Fruit fly (Drosophila melanogaster) whole organism, pupa: Measurements from ENCODE around the gene Pkd2.
A peak's percentile ranks its signal among the peaks of the same experiment; 100 is the strongest.

Source experiments
- CG10348 ChIP-seq: fragments of 200-800 bp; sonication (Bioruptor generic); IDR thresholded peaks from 2 replicates; pipeline ENCODE4 v1.3.6; 2022; ENCODE audit warnings: missing biosample characterization, missing genetic modification characterization
- CG12605 ChIP-seq: fragments of 200-800 bp; sonication (Bioruptor generic); IDR thresholded peaks from 2 replicates; pipeline ENCODE4 v1.3.6; 2022; ENCODE audit warnings: missing biosample characterization, missing genetic modification characterization
- CG13204 ChIP-seq: fragments of 200-800 bp; sonication (Bioruptor generic); optimal IDR thresholded peaks from 2 replicates; lab custom pipeline; 2018; ENCODE audit warnings: missing biosample characterization, mild to moderate bottlenecking, missing genetic modification characterization, moderate library complexity
- CG14655 ChIP-seq: fragments of 200-800 bp; sonication (Bioruptor generic); optimal IDR thresholded peaks from 3 replicates; lab custom pipeline; 2017; ENCODE audit warnings: mild to moderate bottlenecking, missing biosample characterization, missing genetic modification reagents, missing genetic modification characterization
- CG15710 ChIP-seq: fragments of 200-800 bp; sonication (Bioruptor generic); optimal IDR thresholded peaks from 2 replicates; lab custom pipeline; 2018; ENCODE audit warnings: missing biosample characterization, mild to moderate bottlenecking, missing genetic modification characterization, moderate library complexity
- CG17806 ChIP-seq: fragments of 200-800 bp; sonication (Bioruptor generic); optimal IDR thresholded peaks from 2 replicates; lab custom pipeline; 2018; ENCODE audit warnings: missing biosample characterization, mild to moderate bottlenecking, missing genetic modification characterization, moderate library complexity
- CG32121 ChIP-seq: fragments of 200-800 bp; sonication (Bioruptor generic); IDR thresholded peaks from 2 replicates; pipeline ENCODE4 v1.3.6; 2022; ENCODE audit warnings: missing biosample characterization, missing genetic modification characterization
- CG34367 ChIP-seq: fragments of 200-800 bp; sonication (Bioruptor generic); optimal IDR thresholded peaks from 2 replicates; lab custom pipeline; 2018; ENCODE audit warnings: missing biosample characterization, mild to moderate bottlenecking, missing genetic modification characterization
- CG4496 ChIP-seq: fragments of 200-800 bp; sonication (Bioruptor generic); IDR thresholded peaks from 3 replicates; pipeline ENCODE4 v1.3.6; 2022; ENCODE audit warnings: missing biosample characterization, missing genetic modification characterization
- CG8159 ChIP-seq: fragments of 200-800 bp; sonication (Bioruptor generic); optimal IDR thresholded peaks from 3 replicates; lab custom pipeline; 2018; ENCODE audit warnings: missing biosample characterization, mild to moderate bottlenecking, missing genetic modification characterization, moderate library complexity
- CG8301 ChIP-seq: fragments of 200-800 bp; sonication (Bioruptor generic); optimal IDR thresholded peaks from 2 replicates; lab custom pipeline; 2018; ENCODE audit warnings: missing biosample characterization, mild to moderate bottlenecking, missing genetic modification characterization
- CG9948 ChIP-seq: fragments of 200-800 bp; sonication (Bioruptor generic); optimal IDR thresholded peaks from 2 replicates; lab custom pipeline; 2018; ENCODE audit warnings: missing biosample characterization, mild to moderate bottlenecking, missing genetic modification characterization, moderate library complexity
- D1 ChIP-seq: fragments of 200-800 bp; sonication (Bioruptor generic); optimal IDR thresholded peaks from 2 replicates; lab custom pipeline; 2018; ENCODE audit warnings: missing biosample characterization, mild to moderate bottlenecking, missing genetic modification characterization, moderate library complexity
- EcR ChIP-seq: fragments of 200-800 bp; sonication (Bioruptor generic); optimal IDR thresholded peaks from 3 replicates; lab custom pipeline; 2019; ENCODE audit warnings: missing biosample characterization, missing genetic modification characterization, mild to moderate bottlenecking, moderate library complexity, missing genetic modification reagents
- Ets98B ChIP-seq: fragments of 200-800 bp; sonication (Bioruptor generic); IDR thresholded peaks from 2 replicates; pipeline ENCODE4 v1.3.6; 2022; ENCODE audit warnings: missing biosample characterization, missing genetic modification characterization
- Pif1A ChIP-seq: fragments of 200-800 bp; sonication (Bioruptor generic); optimal IDR thresholded peaks from 3 replicates; lab custom pipeline; 2016; ENCODE audit warnings: missing biosample characterization, missing genetic modification characterization
- Pif1B ChIP-seq: fragments of 200-800 bp; sonication (Bioruptor generic); optimal IDR thresholded peaks from 3 replicates; lab custom pipeline; 2016; ENCODE audit warnings: missing biosample characterization, missing genetic modification characterization
- Snoo ChIP-seq: fragments of 200-800 bp; sonication (Bioruptor generic); optimal IDR thresholded peaks from 3 replicates; lab custom pipeline; 2017; ENCODE audit warnings: missing biosample characterization, mild to moderate bottlenecking, missing genetic modification characterization, inconsistent platforms
- fd96Ca ChIP-seq: fragments of 200-800 bp; sonication (Bioruptor generic); IDR thresholded peaks from 3 replicates; pipeline ENCODE4 v1.3.6; 2022; ENCODE audit warnings: missing biosample characterization, missing genetic modification characterization
- gl ChIP-seq: fragments of 200-800 bp; sonication (Bioruptor generic); optimal IDR thresholded peaks from 2 replicates; lab custom pipeline; 2018; ENCODE audit warnings: missing biosample characterization, mild to moderate bottlenecking, missing genetic modification characterization
- rn ChIP-seq: fragments of 200-800 bp; sonication (Bioruptor generic); IDR thresholded peaks from 2 replicates; pipeline ENCODE4 v1.3.6; 2022; ENCODE audit warnings: missing biosample characterization, missing genetic modification characterization

Pkd2 gene

DNA sequence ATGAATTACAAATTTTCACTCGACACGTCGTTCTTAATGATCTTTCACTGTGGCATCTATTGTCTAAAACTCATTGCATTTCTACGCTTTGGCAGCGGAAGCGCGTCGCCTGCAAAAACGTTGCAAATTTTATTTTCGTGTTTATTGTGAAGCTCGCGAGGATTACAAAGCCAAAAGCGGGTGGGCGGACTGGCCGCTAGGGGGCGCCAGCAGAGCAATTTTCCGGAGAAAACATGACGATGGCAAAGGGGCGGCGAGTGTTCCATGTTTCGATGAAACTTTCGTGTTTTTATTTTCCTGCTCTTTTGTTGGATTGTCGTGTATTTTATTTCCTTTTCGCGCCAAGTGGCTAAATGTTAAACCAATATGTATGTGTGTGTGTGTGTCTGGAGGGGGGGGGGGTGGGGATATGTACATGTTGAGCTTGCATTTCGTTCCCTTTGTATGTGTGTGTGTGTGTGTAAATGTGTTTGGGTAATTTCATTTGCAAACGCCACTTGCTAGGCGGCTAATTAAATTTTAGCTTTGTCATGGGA, 23.5 kb upstream of the Pkd2 start:
- TF ChIP-seq CG32121 (GFP tag; lab: Robert Waterston, UW) (no peak), CG14655 (no peak), fd96Ca (GFP tag; lab: Robert Waterston, UW) (no peak), Pif1B (GFP tag; lab: Kevin White, UChicago) (no peak), D1 (tag; lab: Kevin White, UChicago) (no peak), CG13204 (GFP tag; lab: Kevin White, UChicago) (no peak), Snoo (tag; lab: Kevin White, UChicago) (no peak), Pif1A (GFP tag; lab: Kevin White, UChicago) (no peak), Ets98B (GFP tag; lab: Robert Waterston, UW) (no peak), CG4496 (GFP tag; lab: Robert Waterston, UW) (no peak), EcR (no peak), CG15710 (tag; lab: Kevin White, UChicago) (no peak), CG34367 (no peak), CG8159 (tag; lab: Kevin White, UChicago) (no peak), gl (tag; lab: Kevin White, UChicago) (no peak), CG10348 (GFP tag; lab: Robert Waterston, UW) (no peak), CG9948 (tag; lab: Kevin White, UChicago) (no peak)

DNA sequence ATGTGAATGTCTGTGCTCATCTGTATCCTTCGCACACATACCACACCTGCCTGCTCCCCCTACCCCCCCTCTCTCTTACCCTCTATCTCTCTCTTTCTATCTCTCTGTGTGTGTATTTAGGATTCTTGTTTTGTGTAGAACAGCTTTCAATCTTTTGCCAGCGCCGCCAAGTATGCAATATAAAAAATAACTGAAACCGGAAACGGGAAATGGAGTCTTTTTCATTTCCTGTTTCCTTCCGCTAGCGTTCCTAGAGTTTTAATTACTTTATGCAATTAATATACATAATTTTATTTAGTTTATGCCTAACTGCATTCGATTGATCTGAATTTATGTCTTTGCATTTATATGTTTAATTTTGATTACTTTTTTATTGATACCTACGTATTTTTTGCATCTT, 5.7 kb upstream of the Pkd2 start:
- TF ChIP-seq Pif1A (GFP tag; lab: Kevin White, UChicago) (no peak), CG32121 (GFP tag; lab: Robert Waterston, UW) (no peak), CG34367 (no peak), CG12605 (GFP tag; lab: Robert Waterston, UW) (no peak), rn (no peak)

DNA sequence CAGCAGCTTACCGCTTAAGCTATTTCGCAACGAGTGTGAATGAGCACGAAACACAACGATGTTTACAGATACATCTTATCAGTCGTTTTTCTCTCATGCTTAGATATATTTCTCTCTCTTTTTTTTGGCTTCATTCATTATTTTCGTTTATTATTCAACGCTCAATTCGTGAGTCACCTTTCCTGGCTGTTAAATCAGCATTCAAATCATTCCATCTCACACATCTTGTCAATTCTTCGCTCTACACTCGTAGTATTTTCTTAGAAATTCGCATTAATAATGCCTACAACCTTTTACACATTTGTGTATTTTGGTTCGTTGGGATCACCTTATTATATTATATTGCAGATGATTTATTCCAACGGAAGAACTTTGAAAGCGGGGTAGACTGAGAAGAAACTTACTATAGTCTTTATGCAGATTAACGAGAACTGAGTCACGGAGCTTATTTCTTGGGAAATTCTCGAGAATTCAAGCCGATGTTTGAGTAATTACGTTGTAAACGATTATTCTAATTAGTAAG, 6.5 kb downstream of the Pkd2 start:
- no peak for TF ChIP-seq gl (tag; lab: Kevin White, UChicago)

DNA sequence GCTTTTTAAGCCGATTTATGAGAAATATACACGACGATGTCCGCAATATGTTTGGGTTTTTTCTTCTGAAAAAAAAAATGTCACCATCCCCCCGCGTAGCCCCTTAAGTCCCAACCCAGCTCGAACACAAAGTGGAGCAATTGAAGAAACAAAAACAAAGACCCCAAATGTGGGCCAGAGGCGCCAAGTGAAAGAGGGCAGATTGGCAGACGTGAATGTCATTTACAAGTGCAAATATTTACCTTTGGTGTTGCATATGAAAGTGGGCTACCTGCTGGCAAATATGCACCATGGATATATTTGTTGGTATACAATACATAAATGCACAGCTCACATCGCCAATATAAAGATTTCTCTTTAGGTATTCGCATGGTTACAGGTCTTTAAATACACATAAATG, 12.6 kb downstream of the Pkd2 start:
- TF ChIP-seq CG17806 (tag; lab: Kevin White, UChicago) (no peak), CG4496 (GFP tag; lab: Robert Waterston, UW) (0 out of 3 replicates have a peak, but pooled peaks have one; percentile 8)

DNA sequence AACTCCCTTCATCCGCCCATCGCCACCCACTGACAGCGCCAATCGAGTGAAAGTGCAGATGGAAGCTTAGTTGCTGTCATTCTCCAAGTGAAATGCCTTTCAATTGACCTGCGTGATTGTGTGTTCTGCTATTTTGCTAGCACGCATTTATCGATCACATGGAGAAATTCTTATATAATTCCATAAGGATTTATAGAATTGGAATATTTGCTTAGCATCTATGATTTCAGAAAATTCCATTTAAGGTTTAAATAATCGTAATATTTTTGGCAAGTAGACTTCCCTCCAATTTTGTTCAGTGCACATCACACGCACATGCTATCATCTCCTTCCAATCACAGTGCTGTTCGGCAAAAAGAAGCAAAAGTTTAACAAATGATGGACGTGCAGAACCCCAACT, 15.8 kb downstream of the Pkd2 start:
- peak; percentile 18 for TF ChIP-seq CG8301 (tag; lab: Kevin White, UChicago)
- TF ChIP-seq CG14655 = peak; percentile 17
- TF ChIP-seq CG8159 (tag; lab: Kevin White, UChicago) = peak; percentile 16
- peak; percentile 1 for TF ChIP-seq CG15710 (tag; lab: Kevin White, UChicago)
- no peak for TF ChIP-seq fd96Ca (GFP tag; lab: Robert Waterston, UW)

DNA sequence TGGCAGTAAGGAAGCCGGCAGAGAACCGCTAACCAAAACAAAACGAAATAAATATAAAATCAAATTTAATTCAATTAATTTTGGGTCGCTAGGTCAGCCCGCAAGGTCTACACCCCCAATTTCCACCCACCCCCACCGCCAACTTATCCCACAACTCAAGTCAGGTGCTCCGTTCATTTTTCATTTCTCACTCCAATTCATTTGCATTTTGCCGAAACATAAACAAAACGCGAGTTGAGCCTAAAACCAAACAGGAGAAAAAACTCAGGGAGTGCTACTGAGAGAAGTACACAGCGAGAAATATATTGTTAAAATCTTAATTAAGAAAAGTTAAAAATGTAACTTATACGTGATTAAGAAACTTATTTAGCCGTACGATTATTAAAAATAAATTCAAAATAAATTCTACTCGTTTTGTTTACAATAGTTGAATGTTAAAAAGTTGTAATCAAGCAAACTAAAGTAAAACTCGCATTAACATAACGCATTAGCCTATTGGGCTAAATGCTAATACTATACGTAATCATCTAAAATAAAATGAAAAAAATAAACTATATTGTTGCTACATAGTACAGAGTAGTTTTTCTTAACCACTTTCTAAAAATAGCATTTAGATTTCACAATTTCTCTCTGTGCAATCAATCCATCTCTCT, 17.5 kb downstream of the Pkd2 start:
- peak; percentile 19 for TF ChIP-seq CG8159 (tag; lab: Kevin White, UChicago)
- no peak for TF ChIP-seq CG8301 (tag; lab: Kevin White, UChicago)
- TF ChIP-seq CG17806 (tag; lab: Kevin White, UChicago) = no peak
- TF ChIP-seq Snoo (tag; lab: Kevin White, UChicago) = peak; percentile 15

DNA sequence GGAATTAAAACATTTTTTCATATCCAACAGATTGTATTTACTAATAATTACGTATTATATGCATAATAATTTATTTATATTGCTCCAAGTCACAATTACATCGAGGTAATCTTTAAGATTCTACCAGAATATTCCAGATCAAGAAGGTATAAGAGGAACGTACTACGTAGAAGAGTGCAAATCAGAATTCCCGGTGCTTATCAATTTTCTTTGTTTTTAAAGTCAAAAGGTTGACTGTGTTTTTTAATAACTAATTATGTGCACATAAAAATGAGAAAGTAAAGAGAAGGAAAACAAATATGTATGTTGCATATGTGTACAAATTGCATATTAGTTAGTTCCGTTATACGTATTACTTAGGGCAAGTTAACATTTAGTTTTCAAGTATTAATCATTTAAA, 23.1 kb downstream of the Pkd2 start:
- TF ChIP-seq CG12605 (GFP tag; lab: Robert Waterston, UW) (no peak), CG4496 (GFP tag; lab: Robert Waterston, UW) (no peak), EcR (no peak), D1 (tag; lab: Kevin White, UChicago) (no peak), Ets98B (GFP tag; lab: Robert Waterston, UW) (no peak), CG9948 (tag; lab: Kevin White, UChicago) (no peak), CG8301 (tag; lab: Kevin White, UChicago) (no peak), CG15710 (tag; lab: Kevin White, UChicago) (no peak), CG13204 (GFP tag; lab: Kevin White, UChicago) (no peak), Pif1B (GFP tag; lab: Kevin White, UChicago) (no peak), Pif1A (GFP tag; lab: Kevin White, UChicago) (no peak), CG32121 (GFP tag; lab: Robert Waterston, UW) (no peak), gl (tag; lab: Kevin White, UChicago) (no peak), Snoo (tag; lab: Kevin White, UChicago) (no peak), CG10348 (GFP tag; lab: Robert Waterston, UW) (no peak), CG17806 (tag; lab: Kevin White, UChicago) (no peak), fd96Ca (GFP tag; lab: Robert Waterston, UW) (no peak), CG8159 (tag; lab: Kevin White, UChicago) (no peak), CG34367 (no peak), rn (no peak)
